Worm (Caenorhabditis elegans) whole organism, L4/young adult: Measurements from ENCODE around the gene ZK856.19.

Experiments
- W03F9.2 ChIP-seq: fragments of 150-350 bp; optimal IDR thresholded peaks from 2 replicates; lab custom pipeline; 2014; ENCODE audit warnings: missing biosample characterization, missing genetic modification characterization
- dao-5 ChIP-seq: sonication (generic microtip); optimal IDR thresholded peaks from 2 replicates; lab custom pipeline; 2016; ENCODE audit warnings: missing genotype, missing genetic modification characterization, moderate library complexity, missing compliant biosample characterization
- him-1 ChIP-seq: sonication (generic microtip); optimal IDR thresholded peaks from 2 replicates; lab custom pipeline; 2016; ENCODE audit warnings: missing genotype, missing genetic modification reagents, missing genetic modification characterization, missing compliant biosample characterization

ce11 chrV:10241121-10241803 lies 36.5 kb upstream of the ZK856.19 start, which contains the start of the genes C12D8.21 and col-148:
- TF ChIP-seq him-1 (no peak), dao-5 (tag; lab: Kevin White, UChicago) (no peak), W03F9.2 (tag; lab: Kevin White, UChicago) (no peak)
